Worm (Caenorhabditis elegans): Measurements from ENCODE around the gene zfp-3.
"Not testable (repeated sequence)": the region's sequence is repeated elsewhere in the genome, so short reads cannot be mapped to it uniquely, and the experiment has no call there.

ce11 chrX:1403444-1403843 is 43.0 kb downstream of the zfp-3 start, which contains the start of gene ZK402.2:
- TF ChIP-seq dpl-1 (GFP tag; optimal IDR thresholded peaks at IDR 0.05); fkh-10 (GFP tag; optimal IDR thresholded peaks at IDR 0.05); nhr-85 (tag): not testable (repeated sequence)

Data from whole organism, L1 larva.